Fruit fly (Drosophila melanogaster): ENCODE results near the gene Vinc.

DNA sequence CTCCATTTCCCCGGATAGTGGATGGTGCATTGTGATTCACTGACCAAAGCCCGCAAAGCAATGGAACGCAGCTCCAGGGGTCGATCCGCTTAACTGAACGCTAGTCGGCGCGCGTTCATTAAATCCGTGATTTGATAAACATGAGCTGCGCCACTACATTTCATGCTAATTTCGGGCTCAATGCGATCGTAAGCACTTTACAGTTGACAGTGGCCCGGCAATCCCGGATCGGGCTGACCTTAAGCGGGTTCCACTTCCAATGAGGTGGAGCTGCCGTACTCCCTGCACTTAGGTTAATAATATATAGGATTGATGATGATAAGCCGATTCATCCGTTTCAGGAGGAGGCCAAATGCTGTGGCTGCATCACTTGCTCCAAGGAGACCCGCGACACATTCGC lies 18.6 kb downstream of the Vinc start, which contains the start of gene FarO:
- TF ChIP-seq Myc (optimal IDR thresholded peaks at IDR 0.05), result no peak
- no peak for TF ChIP-seq insv (optimal IDR thresholded peaks at IDR 0.05)
- no peak for TF ChIP-seq h (optimal IDR thresholded peaks at IDR 0.05)
- TF ChIP-seq psq (optimal IDR thresholded peaks at IDR 0.05), result no peak
- TF ChIP-seq ttk (optimal IDR thresholded peaks at IDR 0.05), result no peak
